Worm (Caenorhabditis elegans) whole organism, L2 larva: ENCODE measurements around the gene cest-3.

Source experiments
- mdl-1 ChIP-seq, 2 experiments: fragments of 150-350 bp in 1 of 2; sonication (generic microtip) in 1 of 2; optimal IDR thresholded peaks; 2 replicates each; lab custom pipeline; 2017; ENCODE audit warnings: missing biosample characterization in 2 of 2, missing genetic modification characterization in 2 of 2
- nhr-25 ChIP-seq: fragments of 150-350 bp; sonication (generic microtip); optimal IDR thresholded peaks from 3 replicates; lab custom pipeline; 2014; ENCODE audit warnings: missing biosample characterization, missing genetic modification characterization
- sem-4 ChIP-seq: fragments of 150-350 bp; optimal IDR thresholded peaks from 2 replicates; lab custom pipeline; 2014; ENCODE audit warnings: missing biosample characterization, missing genetic modification reagents, missing genetic modification characterization
- unc-39 ChIP-seq: fragments of 150-350 bp; optimal IDR thresholded peaks from 2 replicates; lab custom pipeline; 2014; ENCODE audit warnings: missing biosample characterization, missing genetic modification characterization
- unc-55 ChIP-seq: fragments of 150-350 bp; sonication (generic microtip); optimal IDR thresholded peaks from 3 replicates; lab custom pipeline; 2014; ENCODE audit warnings: missing biosample characterization, missing genetic modification reagents, missing genetic modification characterization
- unc-62 ChIP-seq: fragments of 150-350 bp; optimal IDR thresholded peaks from 2 replicates; lab custom pipeline; 2014; ENCODE audit warnings: missing biosample characterization, missing genetic modification reagents, missing genetic modification characterization

DNA sequence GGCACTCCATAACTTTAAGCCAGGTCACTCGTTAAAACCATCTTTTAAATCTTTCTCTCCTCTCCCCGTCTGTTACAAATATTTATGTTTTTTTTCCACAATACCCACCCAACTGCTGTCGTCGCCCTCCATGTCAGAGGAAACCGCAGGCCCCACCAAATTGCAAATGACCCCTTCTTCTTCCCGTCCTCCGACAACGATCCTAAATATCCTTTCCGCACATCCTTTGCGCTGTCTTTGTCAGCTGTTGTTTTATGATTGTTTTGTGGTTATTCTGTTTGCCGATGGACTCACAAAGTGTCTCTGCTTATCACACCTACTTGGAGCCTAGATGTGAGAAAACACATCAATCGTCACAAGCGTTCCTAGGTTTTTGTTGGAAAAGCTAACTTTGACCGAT, 6.7 kb downstream of the cest-3 start:
- no peak for TF ChIP-seq unc-62
- no peak for TF ChIP-seq sem-4 (tag; lab: Kevin White, UChicago)
- no peak for TF ChIP-seq unc-39 (tag; lab: Kevin White, UChicago)
- no peak for TF ChIP-seq unc-55 (GFP tag; lab: Kevin White, UChicago)
- no peak for TF ChIP-seq mdl-1 (tag; optimal IDR thresholded peaks at IDR 0.05; lab: Kevin White, UChicago)
- TF ChIP-seq nhr-25 (tag; lab: Kevin White, UChicago): no peak
